Worm (Caenorhabditis elegans): Measurements from ENCODE around the gene str-256.

ce11 chrV:489320-489719, 11.8 kb downstream of the str-256 start, which contains the start of gene nhr-106:
- TF ChIP-seq lin-13 (tag; optimal IDR thresholded peaks at IDR 0.05) (no peak), unc-39 (tag; optimal IDR thresholded peaks at IDR 0.05) (no peak), mep-1 (tag; optimal IDR thresholded peaks at IDR 0.05) (no peak), snpc-4 (tag; optimal IDR thresholded peaks at IDR 0.05) (no peak), sptf-1 (tag; optimal IDR thresholded peaks at IDR 0.05) (no peak), ceh-43 (GFP tag; optimal IDR thresholded peaks at IDR 0.05) (no peak), nhr-237 (tag; optimal IDR thresholded peaks at IDR 0.05) (no peak), tbx-8 (GFP tag; optimal IDR thresholded peaks at IDR 0.05) (no peak), lin-32 (GFP tag; optimal IDR thresholded peaks at IDR 0.05) (no peak), unc-120 (tag; optimal IDR thresholded peaks at IDR 0.05; ENCODE audit: poor library complexity, severe bottlenecking) (no peak)

All from whole organism, mixed stage, embryonic.